Worm (Caenorhabditis elegans): Measurements from ENCODE around the gene ppm-1.A.

DNA sequence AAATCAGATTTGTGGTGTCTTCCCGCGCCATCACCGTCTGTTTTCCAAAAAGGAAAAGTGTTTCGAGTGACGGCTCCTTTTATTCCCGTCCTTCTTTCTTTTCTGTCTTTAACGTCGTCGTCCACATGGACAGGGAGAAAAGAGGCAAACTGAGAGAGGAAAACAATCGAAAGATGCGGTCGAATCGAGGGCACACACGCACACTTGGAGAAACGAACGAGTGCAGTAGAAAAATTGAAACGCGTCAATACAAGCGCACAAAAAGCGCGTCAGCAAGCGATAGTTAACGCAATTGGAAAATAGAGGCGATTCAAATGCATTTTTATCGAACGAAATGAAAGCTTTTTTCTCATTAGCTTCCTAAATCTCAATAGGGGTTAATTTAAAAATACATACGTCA is 620 bp upstream of the ppm-1.A start:
- TF ChIP-seq F13C5.2 (tag; optimal IDR thresholded peaks at IDR 0.05) (peak; percentile 11), tbx-37 (GFP tag; conservative IDR thresholded peaks at IDR 0.05) (no peak), ama-1 (optimal IDR thresholded peaks at IDR 0.05) (no peak), hmbx-1 (tag; optimal IDR thresholded peaks at IDR 0.05) (no peak), flt-1 (GFP tag; IDR thresholded peaks at IDR 0.05) (no peak), B0310.2 (tag; optimal IDR thresholded peaks at IDR 0.05) (no peak), ceh-36 (tag; optimal IDR thresholded peaks at IDR 0.05) (no peak), aly-1 (tag; optimal IDR thresholded peaks at IDR 0.05) (no peak), scrt-1 (GFP tag; IDR thresholded peaks at IDR 0.05) (no peak), tra-4 (tag; optimal IDR thresholded peaks at IDR 0.05) (no peak), hnd-1 (tag; optimal IDR thresholded peaks at IDR 0.05) (no peak)

Measured in whole organism, early embryonic.